Fruit fly (Drosophila melanogaster): ENCODE measurements around the gene CG33523.

Gene CG33523

dm6 chr3L:5923646-5924122 is at the start of gene CG33523:
Gene CG33523 (plus strand): TSS chr3L:5923862.
- TF ChIP-seq CG8478 (optimal IDR thresholded peaks at IDR 0.05) = no peak
- TF ChIP-seq CTCF (optimal IDR thresholded peaks at IDR 0.05) = no peak

dm6 chr3L:5878734-5879291 is 44.8 kb upstream of the CG33523 start:
- TF ChIP-seq CTCF (optimal IDR thresholded peaks at IDR 0.05) (no peak), CG8478 (optimal IDR thresholded peaks at IDR 0.05) (no peak)

- TF ChIP-seq CTCF (optimal IDR thresholded peaks at IDR 0.05) = peak in 1 of 2 experiments; percentile 28
- no peak for TF ChIP-seq CG8478 (optimal IDR thresholded peaks at IDR 0.05)
Measured at dm6 chr3L:5881310-5882208, 42.1 kb upstream of the CG33523 start.

dm6 chr3L:5882209-5882403 is 41.6 kb upstream of the CG33523 start, which contains the start of gene CG13287:
Gene CG13287 (plus strand): TSS chr3L:5882304.
- TF ChIP-seq CG8478 (optimal IDR thresholded peaks at IDR 0.05) = no peak
- TF ChIP-seq CTCF (optimal IDR thresholded peaks at IDR 0.05) = no peak

- TF ChIP-seq CG8478 (optimal IDR thresholded peaks at IDR 0.05) (no peak), CTCF (optimal IDR thresholded peaks at IDR 0.05) (no peak)
Measured at dm6 chr3L:5884735-5885134, 38.9 kb upstream of the CG33523 start.

dm6 chr3L:5891114-5891513 is 32.5 kb upstream of the CG33523 start:
- no peak for TF ChIP-seq CG8478 (optimal IDR thresholded peaks at IDR 0.05)
- TF ChIP-seq CTCF (optimal IDR thresholded peaks at IDR 0.05) = no peak

- TF ChIP-seq CTCF (optimal IDR thresholded peaks at IDR 0.05) (no peak), CG8478 (optimal IDR thresholded peaks at IDR 0.05) (no peak)
Measured at dm6 chr3L:5891812-5892211, 31.9 kb upstream of the CG33523 start.

dm6 chr3L:5893063-5893462 is 30.6 kb upstream of the CG33523 start:
- TF ChIP-seq CTCF (optimal IDR thresholded peaks at IDR 0.05) (no peak), CG8478 (optimal IDR thresholded peaks at IDR 0.05) (no peak)

dm6 chr3L:5897228-5897688 is 26.4 kb upstream of the CG33523 start, which contains the start of the genes PolE2 and CG5592:
Gene PolE2 (minus strand): TSS chr3L:5897435.
Gene CG5592 (plus strand): TSS chr3L:5897638.
- TF ChIP-seq CTCF (optimal IDR thresholded peaks at IDR 0.05) (no peak), CG8478 (optimal IDR thresholded peaks at IDR 0.05) (no peak)

dm6 chr3L:5899305-5899704 is 24.4 kb upstream of the CG33523 start, which contains the start of gene CG32409:
Gene CG32409 (plus strand): TSS chr3L:5899528.
- TF ChIP-seq CTCF (optimal IDR thresholded peaks at IDR 0.05) (peak in 1 of 2 experiments; percentile 36), CG8478 (optimal IDR thresholded peaks at IDR 0.05) (no peak)

- TF ChIP-seq CG8478 (optimal IDR thresholded peaks at IDR 0.05) = no peak
- TF ChIP-seq CTCF (optimal IDR thresholded peaks at IDR 0.05) = no peak
Measured at dm6 chr3L:5902189-5902765, 21.4 kb upstream of the CG33523 start, which contains the start of gene QC. Gene QC (minus strand): TSS chr3L:5902456.

- TF ChIP-seq CTCF (optimal IDR thresholded peaks at IDR 0.05) (no peak), CG8478 (optimal IDR thresholded peaks at IDR 0.05) (no peak)
Measured at dm6 chr3L:5903955-5904354, 19.7 kb upstream of the CG33523 start, which contains the start of gene CG32413. Gene CG32413 (minus strand): TSS chr3L:5904055.

- TF ChIP-seq CTCF (optimal IDR thresholded peaks at IDR 0.05) = no peak
- no peak for TF ChIP-seq CG8478 (optimal IDR thresholded peaks at IDR 0.05)
Measured at dm6 chr3L:5906599-5906998, 17.1 kb upstream of the CG33523 start, which contains the start of gene CG10486. Gene CG10486 (minus strand): TSS chr3L:5906699.

dm6 chr3L:5907077-5907476 is 16.6 kb upstream of the CG33523 start, which contains the start of gene CG13288:
Gene CG13288 (plus strand): TSS chr3L:5907381.
- peak; percentile 82 to 91 for TF ChIP-seq CTCF (optimal IDR thresholded peaks at IDR 0.05)
- TF ChIP-seq CG8478 (optimal IDR thresholded peaks at IDR 0.05) = no peak

- TF ChIP-seq CTCF (optimal IDR thresholded peaks at IDR 0.05) (no peak), CG8478 (optimal IDR thresholded peaks at IDR 0.05) (no peak)
Measured at dm6 chr3L:5920778-5921177, 2.9 kb upstream of the CG33523 start.
